Worm (Caenorhabditis elegans) whole organism, L2 larva: ENCODE data around the gene srbc-30.
"Not testable (repeated sequence)": the region's sequence is repeated elsewhere in the genome, so short reads cannot be mapped to it uniquely, and the experiment has no call there.

Experiments used
- C34F6.9 ChIP-seq: fragments of 150-350 bp; optimal IDR thresholded peaks from 2 replicates; lab custom pipeline; 2014; ENCODE audit warnings: missing biosample characterization, missing genetic modification characterization
- Y55F3AM.14 ChIP-seq: fragments of 200-800 bp; sonication (Bioruptor generic); optimal IDR thresholded peaks from 2 replicates; lab custom pipeline; 2018; ENCODE audit warnings: mild to moderate bottlenecking, missing genetic modification characterization, missing compliant biosample characterization
- blmp-1 ChIP-seq: sonication (generic microtip); optimal IDR thresholded peaks from 2 replicates; lab custom pipeline; 2017; ENCODE audit warnings: missing genetic modification characterization, mild to moderate bottlenecking, missing compliant biosample characterization, antibody characterized with exemption, moderate library complexity; ENCODE audit not compliant: insufficient read depth
- ceh-16 ChIP-seq: fragments of 150-350 bp; optimal IDR thresholded peaks from 2 replicates; lab custom pipeline; 2014; ENCODE audit warnings: missing biosample characterization, missing genetic modification characterization
- ceh-82 ChIP-seq: fragments of 150-350 bp; optimal IDR thresholded peaks from 2 replicates; lab custom pipeline; 2014; ENCODE audit warnings: missing biosample characterization, missing genetic modification characterization
- crh-2 ChIP-seq: sonication (generic microtip); optimal IDR thresholded peaks from 2 replicates; lab custom pipeline; 2017; ENCODE audit warnings: missing biosample characterization, missing genetic modification characterization
- dmd-4 ChIP-seq: sonication (generic microtip); optimal IDR thresholded peaks from 2 replicates; lab custom pipeline; 2017; ENCODE audit warnings: missing biosample characterization, missing genetic modification characterization
- egl-27 ChIP-seq: sonication (generic microtip); optimal IDR thresholded peaks from 3 replicates; lab custom pipeline; 2017; ENCODE audit warnings: missing biosample characterization, missing genetic modification reagents, missing genetic modification characterization
- elt-1 ChIP-seq: fragments of 150-350 bp; optimal IDR thresholded peaks from 2 replicates; lab custom pipeline; 2014; ENCODE audit warnings: missing biosample characterization, missing genetic modification characterization
- fos-1 ChIP-seq: fragments of 150-350 bp; optimal IDR thresholded peaks from 2 replicates; lab custom pipeline; 2014; ENCODE audit warnings: missing biosample characterization, missing genetic modification characterization
- gmeb-1 ChIP-seq: fragments of 150-350 bp; optimal IDR thresholded peaks from 2 replicates; lab custom pipeline; 2014; ENCODE audit warnings: missing biosample characterization, missing genetic modification characterization
- lin-13 ChIP-seq: fragments of 150-350 bp; optimal IDR thresholded peaks from 2 replicates; lab custom pipeline; 2014; ENCODE audit warnings: missing biosample characterization, missing genetic modification reagents, missing genetic modification characterization
- lin-39 ChIP-seq: fragments of 150-350 bp; optimal IDR thresholded peaks from 2 replicates; lab custom pipeline; 2014; ENCODE audit warnings: missing biosample characterization, missing genetic modification reagents, missing genetic modification characterization
- mab-5 ChIP-seq: fragments of 150-350 bp; optimal IDR thresholded peaks from 2 replicates; lab custom pipeline; 2014; ENCODE audit warnings: missing biosample characterization, missing genetic modification characterization
- mbf-1 ChIP-seq: sonication (generic microtip); optimal IDR thresholded peaks from 2 replicates; lab custom pipeline; 2017; ENCODE audit warnings: missing biosample characterization, missing genetic modification characterization
- nhr-10 ChIP-seq: sonication (generic microtip); optimal IDR thresholded peaks from 2 replicates; lab custom pipeline; 2017; ENCODE audit warnings: missing biosample characterization, missing genetic modification characterization
- nhr-11 ChIP-seq: fragments of 150-350 bp; optimal IDR thresholded peaks from 2 replicates; lab custom pipeline; 2014; ENCODE audit warnings: missing biosample characterization, missing genetic modification characterization
- nhr-12 ChIP-seq: fragments of 150-350 bp; optimal IDR thresholded peaks from 2 replicates; lab custom pipeline; 2014; ENCODE audit warnings: missing biosample characterization, missing genetic modification characterization
- nhr-129 ChIP-seq: fragments of 150-350 bp; optimal IDR thresholded peaks from 2 replicates; lab custom pipeline; 2014; ENCODE audit warnings: missing biosample characterization, missing genetic modification characterization
- nhr-21 ChIP-seq: fragments of 150-350 bp; optimal IDR thresholded peaks from 2 replicates; lab custom pipeline; 2014; ENCODE audit warnings: missing biosample characterization, missing genetic modification characterization
- nhr-23 ChIP-seq: fragments of 150-350 bp; optimal IDR thresholded peaks from 2 replicates; lab custom pipeline; 2014; ENCODE audit warnings: missing biosample characterization, missing genetic modification reagents, missing genetic modification characterization
- nhr-237 ChIP-seq: fragments of 150-350 bp; optimal IDR thresholded peaks from 2 replicates; lab custom pipeline; 2014; ENCODE audit warnings: missing biosample characterization, missing genetic modification characterization
- nhr-6 ChIP-seq: fragments of 150-350 bp; optimal IDR thresholded peaks from 2 replicates; lab custom pipeline; 2014; ENCODE audit warnings: missing biosample characterization, missing genetic modification characterization
- nhr-77 ChIP-seq: fragments of 150-350 bp; optimal IDR thresholded peaks from 2 replicates; lab custom pipeline; 2014; ENCODE audit warnings: missing biosample characterization, missing genetic modification characterization
- peb-1 ChIP-seq: fragments of 150-350 bp; optimal IDR thresholded peaks from 2 replicates; lab custom pipeline; 2014; ENCODE audit warnings: missing biosample characterization, missing genetic modification characterization
- sma-3 ChIP-seq: sonication (generic microtip); optimal IDR thresholded peaks from 2 replicates; lab custom pipeline; 2016; ENCODE audit warnings: missing genetic modification reagents, missing genetic modification characterization, missing compliant biosample characterization
- sma-9 ChIP-seq, 2 experiments: fragments of 150-350 bp in 1 of 2; sonication (generic microtip) in 1 of 2; optimal IDR thresholded peaks; 2 replicates each; lab custom pipeline; 2014 to 2016; ENCODE audit warnings: missing genetic modification characterization in 2 of 2, mild to moderate bottlenecking in 1 of 2, missing biosample characterization in 1 of 2, missing compliant biosample characterization in 1 of 2, missing genetic modification reagents in 1 of 2, moderate library complexity in 1 of 2
- snpc-4 ChIP-seq: fragments of 150-350 bp; optimal IDR thresholded peaks from 2 replicates; lab custom pipeline; 2014; ENCODE audit warnings: missing biosample characterization, missing genetic modification characterization
- unc-55 ChIP-seq: fragments of 150-350 bp; sonication (generic microtip); optimal IDR thresholded peaks from 3 replicates; lab custom pipeline; 2014; ENCODE audit warnings: missing biosample characterization, missing genetic modification reagents, missing genetic modification characterization
- unc-62 ChIP-seq: fragments of 150-350 bp; optimal IDR thresholded peaks from 2 replicates; lab custom pipeline; 2014; ENCODE audit warnings: missing biosample characterization, missing genetic modification reagents, missing genetic modification characterization
- zag-1 ChIP-seq: fragments of 150-350 bp; optimal IDR thresholded peaks from 2 replicates; lab custom pipeline; 2014; ENCODE audit warnings: missing biosample characterization, missing genetic modification characterization
- ztf-1 ChIP-seq: fragments of 200-800 bp; sonication (Bioruptor generic); conservative IDR thresholded peaks from 2 replicates; pipeline ENCODE4 v1.3.6; 2022; ENCODE audit warnings: missing genetic modification characterization, missing compliant biosample characterization
- ztf-4 ChIP-seq: fragments of 150-350 bp; optimal IDR thresholded peaks from 2 replicates; lab custom pipeline; 2014; ENCODE audit warnings: missing biosample characterization, missing genetic modification characterization

srbc-30 gene

ce11 chrV:3509878-3510277 lies 29.6 kb upstream of the srbc-30 start, which contains the start of gene str-228:
str-228 (plus strand) TSS chrV:3510178.
- TF ChIP-seq C34F6.9 (tag; lab: Kevin White, UChicago) (no peak), nhr-129 (no peak), ztf-4 (tag; lab: Kevin White, UChicago) (no peak), fos-1 (tag; lab: Kevin White, UChicago) (no peak), Y55F3AM.14 (GFP tag; lab: Kevin White, UChicago) (no peak), ztf-1 (GFP tag; lab: Robert Waterston, UW) (no peak), nhr-11 (tag; lab: Kevin White, UChicago) (no peak), egl-27 (tag; lab: Kevin White, UChicago) (no peak), nhr-6 (tag; lab: Kevin White, UChicago) (no peak), unc-55 (GFP tag; lab: Kevin White, UChicago) (no peak), lin-13 (GFP tag; lab: Kevin White, UChicago) (no peak), ceh-16 (tag; lab: Kevin White, UChicago) (no peak), elt-1 (tag; lab: Kevin White, UChicago) (no peak), mbf-1 (tag; lab: Kevin White, UChicago) (no peak), nhr-237 (tag; lab: Kevin White, UChicago) (no peak), nhr-77 (tag; lab: Kevin White, UChicago) (no peak), nhr-12 (tag; lab: Kevin White, UChicago) (no peak), zag-1 (tag; lab: Kevin White, UChicago) (no peak), ceh-82 (tag; lab: Kevin White, UChicago) (no peak), snpc-4 (tag; lab: Kevin White, UChicago) (no peak)

- TF ChIP-seq nhr-21 (tag; lab: Kevin White, UChicago) = no peak
- TF ChIP-seq lin-39 (tag; lab: Kevin White, UChicago) = no peak
- TF ChIP-seq nhr-10 = no peak
- no peak for TF ChIP-seq dmd-4 (tag; lab: Kevin White, UChicago)
- no peak for TF ChIP-seq nhr-11 (tag; lab: Kevin White, UChicago)
- TF ChIP-seq nhr-237 (tag; lab: Kevin White, UChicago) = no peak
These were observed 27.4 kb upstream of the srbc-30 start, which contains the start of gene str-225 for ce11 chrV:3507691-3508090. str-225 (plus strand) TSS chrV:3507822.

- TF ChIP-seq crh-2 (tag; lab: Kevin White, UChicago); unc-62 (GFP tag; lab: Kevin White, UChicago); Y55F3AM.14 (GFP tag; lab: Kevin White, UChicago): not testable (repeated sequence)
These were observed 26.0 kb upstream of the srbc-30 start, which contains the start of gene ugt-64 for ce11 chrV:3506252-3506651. ugt-64 (minus strand) TSS chrV:3506352.

- TF ChIP-seq ztf-4 (tag; lab: Kevin White, UChicago) = no peak
- TF ChIP-seq crh-2 (tag; lab: Kevin White, UChicago) = peak; percentile 64
- TF ChIP-seq sma-3 (GFP tag; lab: Kevin White, UChicago) = peak; percentile 25
- TF ChIP-seq nhr-10 = no peak
- peak; percentile 77 for TF ChIP-seq fos-1 (tag; lab: Kevin White, UChicago)
- TF ChIP-seq nhr-23 (tag; lab: Kevin White, UChicago) = no peak
- TF ChIP-seq gmeb-1 (tag; lab: Kevin White, UChicago) = peak; percentile 20
- TF ChIP-seq sma-9 (GFP tag; optimal IDR thresholded peaks at IDR 0.05; lab: Kevin White, UChicago) = peak; percentile 79
- TF ChIP-seq sma-9 (tag; optimal IDR thresholded peaks at IDR 0.05; lab: Kevin White, UChicago) = no peak
- peak; percentile 70 for TF ChIP-seq blmp-1
These were observed 25.5 kb upstream of the srbc-30 start for ce11 chrV:3505745-3506144.

ce11 chrV:3502038-3502437 lies 21.8 kb upstream of the srbc-30 start, which contains the start of the genes C07G3.8 and C07G3.10:
C07G3.8 (minus strand) TSS chrV:3502138.
C07G3.10 (plus strand) TSS chrV:3502307.
- no peak for TF ChIP-seq Y55F3AM.14 (GFP tag; lab: Kevin White, UChicago)
- no peak for TF ChIP-seq lin-13 (GFP tag; lab: Kevin White, UChicago)
- TF ChIP-seq crh-2 (tag; lab: Kevin White, UChicago) = no peak
- TF ChIP-seq, all 48 proteins: peak for 0

- TF ChIP-seq unc-55 (GFP tag; lab: Kevin White, UChicago) (no peak), sma-9 (GFP tag; optimal IDR thresholded peaks at IDR 0.05; lab: Kevin White, UChicago) (no peak), sma-9 (tag; optimal IDR thresholded peaks at IDR 0.05; lab: Kevin White, UChicago) (no peak), ceh-82 (tag; lab: Kevin White, UChicago) (no peak), peb-1 (tag; lab: Kevin White, UChicago) (no peak), unc-62 (GFP tag; lab: Kevin White, UChicago) (no peak), ztf-4 (tag; lab: Kevin White, UChicago) (no peak), ztf-1 (GFP tag; lab: Robert Waterston, UW) (no peak), nhr-10 (no peak), mab-5 (tag; lab: Kevin White, UChicago) (no peak), dmd-4 (tag; lab: Kevin White, UChicago) (no peak)
These were observed 16.6 kb upstream of the srbc-30 start, which contains the start of gene C07G3.15 for ce11 chrV:3496880-3497279. C07G3.15 (minus strand) TSS chrV:3496980.
